Fruit fly (Drosophila melanogaster): ENCODE results near the gene CG11854.

The CG11854 gene

dm6 chr3R:25247379-25247869 lies 5.6 kb downstream of the CG11854 start, which contains the start of the genes RpS27 and Nup37 (continued):
- TF ChIP-seq hth (optimal IDR thresholded peaks at IDR 0.05) (no peak), trem (tag; optimal IDR thresholded peaks at IDR 0.05) (peak; percentile 94), CG12744 (GFP tag; optimal IDR thresholded peaks at IDR 0.05) (peak; percentile 96), CG13424 (tag; optimal IDR thresholded peaks at IDR 0.05) (peak; percentile 88), Lpt (GFP tag; optimal IDR thresholded peaks at IDR 0.05) (no peak), gsb (GFP tag; IDR thresholded peaks at IDR 0.05) (peak; percentile 95), danr (GFP tag; IDR thresholded peaks at IDR 0.05) (peak; percentile 82), Xbp1 (GFP tag; optimal IDR thresholded peaks at IDR 0.05) (peak; percentile 98), tll (GFP tag; optimal IDR thresholded peaks at IDR 0.05) (peak in 1 of 2 experiments; percentile 88), pzg (GFP tag; optimal IDR thresholded peaks at IDR 0.05) (peak; percentile 97), ranshi (GFP tag; IDR thresholded peaks at IDR 0.05) (peak; percentile 96), br (optimal IDR thresholded peaks at IDR 0.05) (no peak), unpg (GFP tag; optimal IDR thresholded peaks at IDR 0.05) (peak; percentile 95), sqz (GFP tag; optimal IDR thresholded peaks at IDR 0.05) (peak; percentile 98), ap (GFP tag; IDR thresholded peaks at IDR 0.05) (peak; percentile 95), Chrac-16 (GFP tag; optimal IDR thresholded peaks at IDR 0.05) (peak; percentile 91), tna (GFP tag; IDR thresholded peaks at IDR 0.05; ENCODE audit: partially characterized antibody) (no peak), CG33557 (GFP tag; optimal IDR thresholded peaks at IDR 0.05) (peak; percentile 96), CG9817 (tag; optimal IDR thresholded peaks at IDR 0.05) (peak; percentile 99), CG2120 (GFP tag; optimal IDR thresholded peaks at IDR 0.05) (peak; percentile 95), CG4854 (GFP tag; optimal IDR thresholded peaks at IDR 0.05) (peak; percentile 98), cas (GFP tag; IDR thresholded peaks at IDR 0.05) (peak; percentile 91), Aef1 (GFP tag; IDR thresholded peaks at IDR 0.05) (peak; percentile 95), pros (GFP tag; optimal IDR thresholded peaks at IDR 0.05) (peak; percentile 73), nom (GFP tag; optimal IDR thresholded peaks at IDR 0.05) (peak; percentile 95), CG3726 (GFP tag; IDR thresholded peaks at IDR 0.05) (peak; percentile 95), Neu2 (GFP tag; optimal IDR thresholded peaks at IDR 0.05; ENCODE audit: borderline replicate concordance) (peak; percentile 93), CG8478 (optimal IDR thresholded peaks at IDR 0.05) (no peak), lbe (GFP tag; optimal IDR thresholded peaks at IDR 0.05) (peak; percentile 91), insv (GFP tag; optimal IDR thresholded peaks at IDR 0.05) (peak in 1 of 2 experiments; percentile 87), crol (GFP tag; IDR thresholded peaks at IDR 0.05) (peak; percentile 78; the same call in 1 of the 2 replicates), CG10274 (GFP tag; optimal IDR thresholded peaks at IDR 0.05) (peak; percentile 96), CG10431 (GFP tag; optimal IDR thresholded peaks at IDR 0.05) (peak; percentile 98), CG18476 (GFP tag; optimal IDR thresholded peaks at IDR 0.05) (peak; percentile 93), CG14860 (GFP tag; IDR thresholded peaks at IDR 0.05; ENCODE audit: partially characterized antibody) (no peak), wor (GFP tag; IDR thresholded peaks at IDR 0.05) (peak; percentile 74), HHEX (GFP tag; optimal IDR thresholded peaks at IDR 0.05) (peak; percentile 99), pum (GFP tag; optimal IDR thresholded peaks at IDR 0.05) (peak; percentile 97), ara (GFP tag; IDR thresholded peaks at IDR 0.05) (peak; percentile 95), CG2116 (GFP tag; optimal IDR thresholded peaks at IDR 0.05) (peak; percentile 94), Hsf (GFP tag; optimal IDR thresholded peaks at IDR 0.05) (peak; percentile 98), Stat92E (GFP tag; optimal IDR thresholded peaks at IDR 0.05) (peak in 1 of 3 experiments; percentile 82)
